Worm (Caenorhabditis elegans): ENCODE results near the gene str-55.

The str-55 gene

ce11 chrV:16395739-16396138 is 21.2 kb downstream of the str-55 start, which contains the start of gene F13A7.12:
TSS of gene F13A7.12 (plus strand) at chrV:16396039.
- TF ChIP-seq nhr-23 (tag; optimal IDR thresholded peaks at IDR 0.05) (no peak), ceh-28 (tag; optimal IDR thresholded peaks at IDR 0.05) (no peak), nhr-43 (tag; optimal IDR thresholded peaks at IDR 0.05; ENCODE audit: poor library complexity, severe bottlenecking) (no peak), mml-1 (tag; optimal IDR thresholded peaks at IDR 0.05) (no peak), egl-5 (tag; optimal IDR thresholded peaks at IDR 0.05) (no peak), R02D3.7 (tag; optimal IDR thresholded peaks at IDR 0.05) (no peak), eor-1 (tag; optimal IDR thresholded peaks at IDR 0.05) (no peak)

ce11 chrV:16395131-16395530 is 21.8 kb downstream of the str-55 start, which contains the start of gene F13A7.11:
TSS of gene F13A7.11 (minus strand) at chrV:16395304.
- no peak for TF ChIP-seq eor-1 (tag; optimal IDR thresholded peaks at IDR 0.05)
- TF ChIP-seq nhr-67 (tag; optimal IDR thresholded peaks at IDR 0.05), result no peak
- TF ChIP-seq ztf-11 (tag; optimal IDR thresholded peaks at IDR 0.05), result no peak
- no peak for TF ChIP-seq unc-62 (GFP tag; optimal IDR thresholded peaks at IDR 0.05)
- no peak for TF ChIP-seq aly-2 (tag; optimal IDR thresholded peaks at IDR 0.05)
- no peak for TF ChIP-seq skn-1 (tag; optimal IDR thresholded peaks at IDR 0.05)
- no peak for TF ChIP-seq daf-12 (tag; optimal IDR thresholded peaks at IDR 0.05)
- no peak for TF ChIP-seq elt-3 (tag; optimal IDR thresholded peaks at IDR 0.05)
- no peak for TF ChIP-seq fos-1 (tag; optimal IDR thresholded peaks at IDR 0.05)
- no peak for TF ChIP-seq elt-1 (tag; optimal IDR thresholded peaks at IDR 0.05)
- no peak for TF ChIP-seq egl-5 (tag; optimal IDR thresholded peaks at IDR 0.05)
- TF ChIP-seq nhr-77 (tag; optimal IDR thresholded peaks at IDR 0.05), result no peak
- TF ChIP-seq R02D3.7 (tag; optimal IDR thresholded peaks at IDR 0.05), result no peak
- no peak for TF ChIP-seq nhr-43 (tag; optimal IDR thresholded peaks at IDR 0.05; ENCODE audit: poor library complexity, severe bottlenecking)
- TF ChIP-seq unc-39 (tag; optimal IDR thresholded peaks at IDR 0.05), result no peak
- no peak for TF ChIP-seq ceh-82 (tag; optimal IDR thresholded peaks at IDR 0.05)
- TF ChIP-seq pqm-1 (tag; optimal IDR thresholded peaks at IDR 0.05), result peak; percentile 86
- TF ChIP-seq nhr-28 (tag; optimal IDR thresholded peaks at IDR 0.05), result no peak
- TF ChIP-seq nfya-1 (tag; optimal IDR thresholded peaks at IDR 0.05; ENCODE audit: insufficient read depth), result no peak
- TF ChIP-seq lsy-12 (tag; optimal IDR thresholded peaks at IDR 0.05), result no peak
- no peak for TF ChIP-seq fkh-2 (tag; optimal IDR thresholded peaks at IDR 0.05)
- TF ChIP-seq nhr-76 (tag; optimal IDR thresholded peaks at IDR 0.05), result no peak
- TF ChIP-seq nhr-11 (tag; optimal IDR thresholded peaks at IDR 0.05), result no peak
- TF ChIP-seq lin-15B (tag; optimal IDR thresholded peaks at IDR 0.05), result no peak
- TF ChIP-seq nhr-23 (tag; optimal IDR thresholded peaks at IDR 0.05), result peak; percentile 23
- peak; percentile 8 for TF ChIP-seq ceh-28 (tag; optimal IDR thresholded peaks at IDR 0.05)
- no peak for TF ChIP-seq lin-39 (tag; optimal IDR thresholded peaks at IDR 0.05)
- no peak for TF ChIP-seq zag-1 (tag; optimal IDR thresholded peaks at IDR 0.05)
- no peak for TF ChIP-seq nhr-12 (tag; optimal IDR thresholded peaks at IDR 0.05)
- no peak for TF ChIP-seq ceh-9 (tag; optimal IDR thresholded peaks at IDR 0.05)
- peak; percentile 36 for TF ChIP-seq jun-1 (tag; optimal IDR thresholded peaks at IDR 0.05)
- TF ChIP-seq ceh-16 (tag; optimal IDR thresholded peaks at IDR 0.05), result no peak
- TF ChIP-seq pha-4 (tag; optimal IDR thresholded peaks at IDR 0.05), result peak; percentile 46
- TF ChIP-seq ZK546.5 (tag; optimal IDR thresholded peaks at IDR 0.05), result no peak
- peak; percentile 74 for TF ChIP-seq elt-2 (tag; optimal IDR thresholded peaks at IDR 0.05)
- no peak for TF ChIP-seq mml-1 (tag; optimal IDR thresholded peaks at IDR 0.05)
- TF ChIP-seq sea-2 (GFP tag; optimal IDR thresholded peaks at IDR 0.05), result no peak
- TF ChIP-seq mdl-1 (tag; optimal IDR thresholded peaks at IDR 0.05), result no peak
- TF ChIP-seq hmg-11 (tag; optimal IDR thresholded peaks at IDR 0.05), result peak; percentile 1
- TF ChIP-seq ztf-4 (tag; optimal IDR thresholded peaks at IDR 0.05), result no peak
- no peak for TF ChIP-seq tbx-2 (tag; optimal IDR thresholded peaks at IDR 0.05)
- no peak for TF ChIP-seq nhr-237 (tag; optimal IDR thresholded peaks at IDR 0.05)

- no peak for TF ChIP-seq mml-1 (tag; optimal IDR thresholded peaks at IDR 0.05)
These were observed 23.2 kb downstream of the str-55 start, which contains the start of gene srd-63 for ce11 chrV:16393728-16394127. TSS of gene srd-63 (minus strand) at chrV:16393828.

Data from whole organism, L3 larva.